Fruit fly (Drosophila melanogaster) whole organism, pupa: ENCODE results near the gene GAPcenA.

Experiments used
- CG10348 ChIP-seq: fragments of 200-800 bp; sonication (Bioruptor generic); IDR thresholded peaks from 2 replicates; pipeline ENCODE4 v1.3.6; 2022; ENCODE audit warnings: missing biosample characterization, missing genetic modification characterization
- CG12605 ChIP-seq: fragments of 200-800 bp; sonication (Bioruptor generic); IDR thresholded peaks from 2 replicates; pipeline ENCODE4 v1.3.6; 2022; ENCODE audit warnings: missing biosample characterization, missing genetic modification characterization
- CG13204 ChIP-seq: fragments of 200-800 bp; sonication (Bioruptor generic); optimal IDR thresholded peaks from 2 replicates; lab custom pipeline; 2018; ENCODE audit warnings: missing biosample characterization, mild to moderate bottlenecking, missing genetic modification characterization, moderate library complexity
- CG14655 ChIP-seq: fragments of 200-800 bp; sonication (Bioruptor generic); optimal IDR thresholded peaks from 3 replicates; lab custom pipeline; 2017; ENCODE audit warnings: mild to moderate bottlenecking, missing biosample characterization, missing genetic modification reagents, missing genetic modification characterization
- CG15710 ChIP-seq: fragments of 200-800 bp; sonication (Bioruptor generic); optimal IDR thresholded peaks from 2 replicates; lab custom pipeline; 2018; ENCODE audit warnings: missing biosample characterization, mild to moderate bottlenecking, missing genetic modification characterization, moderate library complexity
- CG17806 ChIP-seq: fragments of 200-800 bp; sonication (Bioruptor generic); optimal IDR thresholded peaks from 2 replicates; lab custom pipeline; 2018; ENCODE audit warnings: missing biosample characterization, mild to moderate bottlenecking, missing genetic modification characterization, moderate library complexity
- CG32121 ChIP-seq: fragments of 200-800 bp; sonication (Bioruptor generic); IDR thresholded peaks from 2 replicates; pipeline ENCODE4 v1.3.6; 2022; ENCODE audit warnings: missing biosample characterization, missing genetic modification characterization
- CG34367 ChIP-seq: fragments of 200-800 bp; sonication (Bioruptor generic); optimal IDR thresholded peaks from 2 replicates; lab custom pipeline; 2018; ENCODE audit warnings: missing biosample characterization, mild to moderate bottlenecking, missing genetic modification characterization
- CG4496 ChIP-seq: fragments of 200-800 bp; sonication (Bioruptor generic); IDR thresholded peaks from 3 replicates; pipeline ENCODE4 v1.3.6; 2022; ENCODE audit warnings: missing biosample characterization, missing genetic modification characterization
- CG8159 ChIP-seq: fragments of 200-800 bp; sonication (Bioruptor generic); optimal IDR thresholded peaks from 3 replicates; lab custom pipeline; 2018; ENCODE audit warnings: missing biosample characterization, mild to moderate bottlenecking, missing genetic modification characterization, moderate library complexity
- CG8301 ChIP-seq: fragments of 200-800 bp; sonication (Bioruptor generic); optimal IDR thresholded peaks from 2 replicates; lab custom pipeline; 2018; ENCODE audit warnings: missing biosample characterization, mild to moderate bottlenecking, missing genetic modification characterization
- CG9948 ChIP-seq: fragments of 200-800 bp; sonication (Bioruptor generic); optimal IDR thresholded peaks from 2 replicates; lab custom pipeline; 2018; ENCODE audit warnings: missing biosample characterization, mild to moderate bottlenecking, missing genetic modification characterization, moderate library complexity
- D1 ChIP-seq: fragments of 200-800 bp; sonication (Bioruptor generic); optimal IDR thresholded peaks from 2 replicates; lab custom pipeline; 2018; ENCODE audit warnings: missing biosample characterization, mild to moderate bottlenecking, missing genetic modification characterization, moderate library complexity
- EcR ChIP-seq: fragments of 200-800 bp; sonication (Bioruptor generic); optimal IDR thresholded peaks from 3 replicates; lab custom pipeline; 2019; ENCODE audit warnings: missing biosample characterization, missing genetic modification characterization, mild to moderate bottlenecking, moderate library complexity, missing genetic modification reagents
- Ets98B ChIP-seq: fragments of 200-800 bp; sonication (Bioruptor generic); IDR thresholded peaks from 2 replicates; pipeline ENCODE4 v1.3.6; 2022; ENCODE audit warnings: missing biosample characterization, missing genetic modification characterization
- Pif1A ChIP-seq: fragments of 200-800 bp; sonication (Bioruptor generic); optimal IDR thresholded peaks from 3 replicates; lab custom pipeline; 2016; ENCODE audit warnings: missing biosample characterization, missing genetic modification characterization
- Pif1B ChIP-seq: fragments of 200-800 bp; sonication (Bioruptor generic); optimal IDR thresholded peaks from 3 replicates; lab custom pipeline; 2016; ENCODE audit warnings: missing biosample characterization, missing genetic modification characterization
- Snoo ChIP-seq: fragments of 200-800 bp; sonication (Bioruptor generic); optimal IDR thresholded peaks from 3 replicates; lab custom pipeline; 2017; ENCODE audit warnings: missing biosample characterization, mild to moderate bottlenecking, missing genetic modification characterization, inconsistent platforms
- fd96Ca ChIP-seq: fragments of 200-800 bp; sonication (Bioruptor generic); IDR thresholded peaks from 3 replicates; pipeline ENCODE4 v1.3.6; 2022; ENCODE audit warnings: missing biosample characterization, missing genetic modification characterization
- gl ChIP-seq: fragments of 200-800 bp; sonication (Bioruptor generic); optimal IDR thresholded peaks from 2 replicates; lab custom pipeline; 2018; ENCODE audit warnings: missing biosample characterization, mild to moderate bottlenecking, missing genetic modification characterization
- rn ChIP-seq: fragments of 200-800 bp; sonication (Bioruptor generic); IDR thresholded peaks from 2 replicates; pipeline ENCODE4 v1.3.6; 2022; ENCODE audit warnings: missing biosample characterization, missing genetic modification characterization

GAPcenA gene

DNA sequence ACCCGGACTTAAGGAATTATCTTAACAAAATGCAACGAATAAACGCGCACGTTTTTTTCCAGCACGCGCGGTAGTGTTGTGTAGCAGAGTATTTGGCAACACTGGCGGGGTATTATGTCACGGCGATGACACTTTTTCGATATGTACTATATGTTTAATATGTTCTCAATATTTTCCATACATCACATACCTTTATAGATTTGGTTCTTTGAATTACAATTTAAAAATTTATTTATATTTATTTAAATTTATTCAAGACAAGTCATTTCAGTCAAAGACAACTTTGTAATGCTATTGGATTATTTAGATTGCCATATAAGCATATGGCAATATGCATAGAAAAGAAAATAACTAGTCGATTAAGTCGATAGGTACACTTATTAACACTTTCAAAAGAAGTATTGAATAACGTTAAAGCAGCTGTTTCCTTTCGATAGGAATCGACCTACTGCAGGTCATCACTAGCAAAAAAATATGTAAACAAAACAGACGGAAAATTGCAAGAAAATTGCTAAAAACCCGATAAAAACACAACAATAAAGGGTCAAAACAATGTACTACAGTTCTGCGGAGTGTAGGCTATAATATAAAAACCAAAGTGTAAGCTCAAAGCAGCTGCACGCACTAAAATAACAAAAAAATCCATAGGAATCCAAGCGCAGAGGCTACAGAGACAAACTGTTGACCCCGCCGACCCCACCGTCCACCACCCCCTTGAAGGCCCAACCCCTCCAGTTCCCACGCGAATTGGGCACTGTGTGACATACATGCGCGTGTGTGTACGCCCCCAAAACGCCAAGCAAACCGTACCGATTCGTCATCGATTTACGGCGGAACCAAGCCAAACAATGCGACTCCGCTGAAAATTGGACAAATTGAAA, at the start of gene GAPcenA, which contains the start of gene CG7182:
TSS of gene GAPcenA (plus strand) at position 462 of the 881 bp plus-strand sequence.
TSS of gene CG7182 (minus strand) at position 283 of the 881 bp plus-strand sequence.
- TF ChIP-seq CG14655 (GFP tag; lab: Kevin White, UChicago) (no peak), rn (0 out of 2 replicates have a peak, but pooled peaks have one; percentile 11), CG15710 (peak; percentile 80), EcR (peak; percentile 85), CG10348 (GFP tag; lab: Robert Waterston, UW) (no peak), CG17806 (tag; lab: Kevin White, UChicago) (peak; percentile 63), gl (tag; lab: Kevin White, UChicago) (no peak), Ets98B (GFP tag; lab: Robert Waterston, UW) (peak; percentile 49), CG4496 (GFP tag; lab: Robert Waterston, UW) (peak; percentile 52; the same call in 1 of the 3 replicates), Snoo (tag; lab: Kevin White, UChicago) (peak; percentile 76), CG32121 (GFP tag; lab: Robert Waterston, UW) (no peak), CG34367 (tag; lab: Kevin White, UChicago) (peak; percentile 56), CG8159 (peak; percentile 80), CG13204 (GFP tag; lab: Kevin White, UChicago) (no peak), CG9948 (tag; lab: Kevin White, UChicago) (peak; percentile 64)
- TF ChIP-seq, all 21 proteins: peak for 10

DNA sequence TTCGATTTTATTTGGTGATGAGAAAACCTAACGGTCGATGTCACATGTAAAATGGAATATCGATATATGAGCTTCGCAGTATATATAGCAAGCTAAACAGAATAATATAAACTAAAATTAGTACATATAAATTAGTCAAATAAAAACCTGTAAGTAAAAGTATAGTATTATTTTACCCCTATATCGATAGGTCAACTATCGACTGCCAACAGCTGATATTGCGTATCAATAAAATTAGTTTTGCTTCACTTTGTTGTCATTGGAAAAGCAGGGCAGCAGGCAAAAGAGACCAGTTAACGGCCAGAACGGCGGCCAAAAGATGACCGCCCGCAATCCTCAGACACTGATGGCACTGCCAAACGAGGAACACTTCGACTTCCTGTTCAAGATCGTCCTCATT, 49.4 kb upstream of the GAPcenA start, which contains the start of gene Rab19:
TSS of gene Rab19 (plus strand) at position 78 of the 400 bp plus-strand sequence.
- TF ChIP-seq gl (tag; lab: Kevin White, UChicago): no peak
- no peak for TF ChIP-seq fd96Ca (GFP tag; lab: Robert Waterston, UW)
- no peak for TF ChIP-seq CG4496 (GFP tag; lab: Robert Waterston, UW)
- no peak for TF ChIP-seq Snoo (tag; lab: Kevin White, UChicago)
- peak; percentile 46 for TF ChIP-seq EcR
- TF ChIP-seq D1: no peak

DNA sequence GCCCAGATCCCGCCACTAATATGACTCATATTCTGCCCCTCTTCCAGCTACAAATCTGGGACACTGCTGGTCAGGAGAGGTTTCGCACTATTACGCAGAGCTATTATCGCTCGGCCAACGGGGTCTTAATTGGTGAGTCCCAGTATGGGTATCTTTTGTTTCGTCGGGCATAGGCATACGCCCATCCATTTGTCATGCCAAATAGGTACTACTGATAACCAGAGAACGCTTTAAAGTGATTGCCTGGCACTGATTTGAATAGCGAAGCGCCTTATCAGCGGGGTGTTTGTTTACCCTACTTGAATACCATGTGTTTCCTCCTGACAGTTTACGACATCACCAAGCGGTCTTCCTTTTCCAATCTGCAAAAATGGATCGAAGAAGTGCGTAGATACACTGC, 48.9 kb upstream of the GAPcenA start:
- TF ChIP-seq EcR (no peak), rn (no peak), gl (tag; lab: Kevin White, UChicago) (no peak), D1 (no peak), Pif1B (GFP tag; lab: Kevin White, UChicago) (no peak), Pif1A (GFP tag; lab: Kevin White, UChicago) (no peak), CG9948 (tag; lab: Kevin White, UChicago) (no peak), CG10348 (GFP tag; lab: Robert Waterston, UW) (no peak), CG32121 (GFP tag; lab: Robert Waterston, UW) (no peak), CG15710 (no peak), CG13204 (GFP tag; lab: Kevin White, UChicago) (no peak), CG17806 (tag; lab: Kevin White, UChicago) (no peak), Snoo (tag; lab: Kevin White, UChicago) (no peak), CG12605 (GFP tag; lab: Robert Waterston, UW) (no peak), CG34367 (tag; lab: Kevin White, UChicago) (no peak), CG8159 (no peak), CG4496 (GFP tag; lab: Robert Waterston, UW) (no peak), CG14655 (GFP tag; lab: Kevin White, UChicago) (no peak), fd96Ca (GFP tag; lab: Robert Waterston, UW) (no peak), Ets98B (GFP tag; lab: Robert Waterston, UW) (no peak)
- TF ChIP-seq, all 21 proteins: peak for 0

DNA sequence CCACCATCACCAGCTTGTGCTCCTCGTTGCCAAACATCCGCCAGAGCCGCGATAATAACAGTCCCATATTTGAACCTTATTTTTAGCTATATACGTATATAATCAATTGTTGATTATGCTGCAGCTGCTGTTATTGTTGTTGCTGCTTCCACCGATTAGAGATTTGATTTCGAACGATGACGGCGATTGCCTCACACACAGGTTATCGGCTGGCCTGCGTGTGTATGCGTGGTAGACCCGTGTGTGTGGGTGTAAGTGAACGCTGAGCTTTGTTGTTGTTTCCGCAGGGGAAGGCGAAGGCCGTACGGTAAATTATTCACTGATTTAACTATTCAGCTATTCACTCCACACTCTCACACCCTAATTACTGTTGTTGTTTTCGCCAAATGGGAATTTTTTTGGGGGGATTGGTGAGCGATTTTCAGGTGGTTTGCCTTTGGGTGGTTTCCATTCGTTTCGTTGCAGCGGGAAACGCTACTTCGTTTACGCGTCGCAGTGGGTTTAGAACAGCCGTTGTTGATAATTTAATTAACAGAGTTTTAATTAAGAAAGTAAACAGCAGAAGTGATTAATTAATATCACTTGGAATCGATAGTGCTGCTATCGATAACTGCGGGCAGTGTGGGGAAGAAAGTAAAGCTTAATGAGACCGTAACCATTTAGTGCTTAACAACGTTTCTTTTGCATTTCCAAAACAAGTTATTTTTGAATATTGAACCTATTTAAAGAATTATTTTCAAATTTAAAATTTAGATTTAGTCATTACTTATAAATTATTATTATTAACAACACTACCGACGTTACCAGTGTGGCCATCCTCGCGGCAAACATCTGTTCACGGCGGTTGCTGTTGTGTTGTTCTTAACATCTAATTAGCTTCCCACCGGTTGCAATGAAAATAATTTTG, 46.9 kb upstream of the GAPcenA start, which contains the start of the genes Arl5 and CG13671:
TSS of gene Arl5 (minus strand) at position 616 of the 907 bp plus-strand sequence.
TSS of gene CG13671 (plus strand) at position 841 of the 907 bp plus-strand sequence.
- TF ChIP-seq Pif1A (GFP tag; lab: Kevin White, UChicago) (no peak), Ets98B (GFP tag; lab: Robert Waterston, UW) (peak; percentile 59), CG32121 (GFP tag; lab: Robert Waterston, UW) (peak; percentile 58; the same call in 1 of the 2 replicates), CG4496 (GFP tag; lab: Robert Waterston, UW) (peak; percentile 72; the same call in 1 of the 3 replicates), CG17806 (tag; lab: Kevin White, UChicago) (peak; percentile 68), CG8301 (peak; percentile 37), CG8159 (peak; percentile 54), gl (tag; lab: Kevin White, UChicago) (no peak), CG9948 (tag; lab: Kevin White, UChicago) (peak; percentile 41), Snoo (tag; lab: Kevin White, UChicago) (peak; percentile 53), fd96Ca (GFP tag; lab: Robert Waterston, UW) (peak; percentile 80), CG15710 (peak; percentile 39), rn (0 out of 2 replicates have a peak, but pooled peaks have one; percentile 7), CG10348 (GFP tag; lab: Robert Waterston, UW) (no peak), CG14655 (GFP tag; lab: Kevin White, UChicago) (no peak), EcR (peak; percentile 5), D1 (no peak), Pif1B (GFP tag; lab: Kevin White, UChicago) (no peak), CG12605 (GFP tag; lab: Robert Waterston, UW) (peak; percentile 54), CG13204 (GFP tag; lab: Kevin White, UChicago) (no peak), CG34367 (tag; lab: Kevin White, UChicago) (no peak)
